Worm (Caenorhabditis elegans): ENCODE measurements around the gene F53C3.1.

F53C3.1 gene

DNA sequence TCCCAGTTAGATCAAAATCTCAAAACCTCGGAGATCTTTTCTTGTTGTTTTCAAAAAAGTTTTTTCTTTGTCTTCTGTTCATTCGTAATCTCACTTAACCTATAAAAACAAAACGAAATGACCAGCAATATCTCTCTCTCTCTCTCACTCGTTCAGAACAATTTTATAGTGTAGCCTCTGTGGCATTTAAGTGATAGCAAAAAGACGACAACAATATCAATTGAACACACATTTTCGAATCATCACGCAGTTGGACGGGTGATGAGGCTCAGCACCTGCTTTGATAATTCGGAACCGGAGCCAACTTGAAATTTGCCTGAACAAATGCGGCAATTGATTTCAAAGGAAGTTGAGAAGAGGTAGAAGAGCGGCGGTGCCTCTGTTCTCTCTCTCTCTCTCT is 40.6 kb downstream of the F53C3.1 start:
- TF ChIP-seq nhr-23 (tag; optimal IDR thresholded peaks at IDR 0.05) (no peak), ceh-16 (tag; optimal IDR thresholded peaks at IDR 0.05) (no peak), zag-1 (tag; optimal IDR thresholded peaks at IDR 0.05) (no peak), elt-2 (tag; optimal IDR thresholded peaks at IDR 0.05) (no peak), pha-4 (tag; optimal IDR thresholded peaks at IDR 0.05) (no peak), egl-27 (tag; optimal IDR thresholded peaks at IDR 0.05) (no peak), unc-39 (tag; optimal IDR thresholded peaks at IDR 0.05) (no peak), ceh-82 (tag; optimal IDR thresholded peaks at IDR 0.05) (no peak), nhr-77 (tag; optimal IDR thresholded peaks at IDR 0.05) (no peak), nfya-1 (tag; optimal IDR thresholded peaks at IDR 0.05; ENCODE audit: insufficient read depth) (no peak), nhr-11 (tag; optimal IDR thresholded peaks at IDR 0.05) (no peak), egl-5 (tag; optimal IDR thresholded peaks at IDR 0.05) (no peak), nhr-67 (tag; optimal IDR thresholded peaks at IDR 0.05) (no peak), elt-1 (tag; optimal IDR thresholded peaks at IDR 0.05) (no peak), lin-39 (tag; optimal IDR thresholded peaks at IDR 0.05) (no peak), mml-1 (tag; optimal IDR thresholded peaks at IDR 0.05) (no peak), pqm-1 (tag; optimal IDR thresholded peaks at IDR 0.05) (no peak), nhr-43 (tag; optimal IDR thresholded peaks at IDR 0.05; ENCODE audit: poor library complexity, severe bottlenecking) (no peak), eor-1 (tag; optimal IDR thresholded peaks at IDR 0.05) (no peak)

DNA sequence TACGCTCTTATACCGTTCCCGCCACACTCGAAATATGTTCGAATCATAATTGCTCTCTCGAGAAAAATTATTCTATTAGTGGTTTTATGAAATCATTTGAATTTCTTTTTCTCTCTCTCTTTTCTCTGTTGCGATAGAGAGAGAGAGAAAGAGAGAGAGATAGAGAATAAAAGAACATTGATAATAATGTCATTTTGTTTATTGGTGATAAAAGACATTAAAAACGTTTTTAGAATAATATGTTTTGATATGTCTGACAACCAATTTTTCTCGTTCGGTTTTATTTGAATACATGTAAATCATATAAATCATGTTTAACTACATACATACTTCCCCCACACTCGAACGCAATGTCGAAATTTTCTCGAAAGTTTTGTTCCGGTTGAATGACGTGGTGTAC is 41.2 kb downstream of the F53C3.1 start:
- TF ChIP-seq mml-1 (tag; optimal IDR thresholded peaks at IDR 0.05) (no peak), ceh-82 (tag; optimal IDR thresholded peaks at IDR 0.05) (no peak), nhr-43 (tag; optimal IDR thresholded peaks at IDR 0.05; ENCODE audit: poor library complexity, severe bottlenecking) (no peak), R02D3.7 (tag; optimal IDR thresholded peaks at IDR 0.05) (no peak), ztf-4 (tag; optimal IDR thresholded peaks at IDR 0.05) (no peak), lin-39 (tag; optimal IDR thresholded peaks at IDR 0.05) (no peak), elt-1 (tag; optimal IDR thresholded peaks at IDR 0.05) (no peak), nhr-25 (tag; optimal IDR thresholded peaks at IDR 0.05) (no peak), snpc-4 (tag; optimal IDR thresholded peaks at IDR 0.05) (no peak), fkh-2 (tag; optimal IDR thresholded peaks at IDR 0.05) (no peak), ama-1 (optimal IDR thresholded peaks at IDR 0.05) (no peak), nhr-76 (tag; optimal IDR thresholded peaks at IDR 0.05) (no peak), lin-15B (tag; optimal IDR thresholded peaks at IDR 0.05) (no peak), nhr-77 (tag; optimal IDR thresholded peaks at IDR 0.05) (no peak), ceh-16 (tag; optimal IDR thresholded peaks at IDR 0.05) (no peak), jun-1 (tag; optimal IDR thresholded peaks at IDR 0.05) (no peak), pqm-1 (tag; optimal IDR thresholded peaks at IDR 0.05) (peak; percentile 30), elt-3 (tag; optimal IDR thresholded peaks at IDR 0.05) (no peak), ceh-28 (tag; optimal IDR thresholded peaks at IDR 0.05) (no peak), ceh-9 (tag; optimal IDR thresholded peaks at IDR 0.05) (no peak), elt-2 (tag; optimal IDR thresholded peaks at IDR 0.05) (peak; percentile 69), pha-4 (tag; optimal IDR thresholded peaks at IDR 0.05) (peak; percentile 30), egl-5 (tag; optimal IDR thresholded peaks at IDR 0.05) (peak; percentile 63), nhr-11 (tag; optimal IDR thresholded peaks at IDR 0.05) (no peak), fos-1 (tag; optimal IDR thresholded peaks at IDR 0.05) (no peak), nhr-237 (tag; optimal IDR thresholded peaks at IDR 0.05) (no peak)

DNA sequence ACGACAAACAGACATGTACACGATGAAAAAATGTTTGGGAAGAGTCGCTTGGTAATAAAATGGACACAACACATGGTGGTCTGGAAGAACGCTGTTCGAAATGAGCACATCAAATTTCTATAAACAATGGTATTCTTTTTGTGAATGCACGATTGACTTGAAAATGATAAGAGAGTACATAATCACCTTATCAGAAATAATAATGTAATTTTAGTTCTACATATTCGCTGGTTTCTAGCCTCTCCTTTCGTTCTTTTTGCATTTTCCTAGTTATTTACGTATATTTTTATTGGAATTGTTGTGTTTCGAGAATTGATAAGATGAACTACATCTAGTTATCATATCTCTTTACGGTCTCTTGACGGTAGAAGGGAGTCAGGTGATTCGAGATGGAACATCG is 42.2 kb downstream of the F53C3.1 start:
- peak; percentile 46 for TF ChIP-seq pqm-1 (tag; optimal IDR thresholded peaks at IDR 0.05)
- TF ChIP-seq mml-1 (tag; optimal IDR thresholded peaks at IDR 0.05), result no peak
- peak; percentile 26 for TF ChIP-seq ceh-28 (tag; optimal IDR thresholded peaks at IDR 0.05)
- TF ChIP-seq elt-2 (tag; optimal IDR thresholded peaks at IDR 0.05), result peak; percentile 91
- peak; percentile 20 for TF ChIP-seq pha-4 (tag; optimal IDR thresholded peaks at IDR 0.05)
- TF ChIP-seq nhr-76 (tag; optimal IDR thresholded peaks at IDR 0.05), result no peak

ce11 chrII:3954838-3955237 is 43.0 kb downstream of the F53C3.1 start:
- no peak for TF ChIP-seq daf-12 (tag; optimal IDR thresholded peaks at IDR 0.05)
- peak; percentile 65 for TF ChIP-seq elt-1 (tag; optimal IDR thresholded peaks at IDR 0.05)

ce11 chrII:3955938-3956337 is 44.1 kb downstream of the F53C3.1 start:
- TF ChIP-seq egl-5 (tag; optimal IDR thresholded peaks at IDR 0.05) (peak; percentile 12), egl-27 (tag; optimal IDR thresholded peaks at IDR 0.05) (no peak), hmg-11 (tag; optimal IDR thresholded peaks at IDR 0.05) (no peak)

All from whole organism, L3 larva.